Fruit fly (Drosophila melanogaster): ENCODE results near the gene Girdin.
A peak's percentile ranks its signal among the peaks of the same experiment; 100 is the strongest.

The Girdin gene

DNA sequence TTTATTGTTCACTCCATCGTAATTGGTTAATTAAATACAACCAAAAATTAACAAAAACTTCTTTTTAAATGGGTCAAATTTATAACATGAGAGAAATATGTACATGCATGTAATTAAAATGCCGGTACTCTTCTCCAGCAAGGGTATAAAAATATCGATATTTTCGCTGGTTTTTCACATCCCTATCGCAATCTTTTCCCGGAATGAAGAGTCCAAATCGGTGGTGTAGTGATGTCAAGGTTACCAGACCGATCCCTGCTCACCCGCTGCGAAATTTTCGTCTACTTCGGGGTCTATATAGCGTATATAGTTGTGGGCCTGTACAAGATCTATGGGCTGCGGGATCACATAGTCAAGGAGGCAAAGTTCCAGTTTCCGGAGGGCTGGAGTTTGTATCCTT, 16.8 kb upstream of the Girdin start, which contains the start of gene rasp:
Gene rasp, plus strand, starts transcription at position 213 of the 400 bp plus-strand sequence.
- TF ChIP-seq Rel (GFP tag; optimal IDR thresholded peaks at IDR 0.05) (no peak), Rel (tag; optimal IDR thresholded peaks at IDR 0.05) (peak; percentile 59), rgr (GFP tag; optimal IDR thresholded peaks at IDR 0.05) (no peak)

DNA sequence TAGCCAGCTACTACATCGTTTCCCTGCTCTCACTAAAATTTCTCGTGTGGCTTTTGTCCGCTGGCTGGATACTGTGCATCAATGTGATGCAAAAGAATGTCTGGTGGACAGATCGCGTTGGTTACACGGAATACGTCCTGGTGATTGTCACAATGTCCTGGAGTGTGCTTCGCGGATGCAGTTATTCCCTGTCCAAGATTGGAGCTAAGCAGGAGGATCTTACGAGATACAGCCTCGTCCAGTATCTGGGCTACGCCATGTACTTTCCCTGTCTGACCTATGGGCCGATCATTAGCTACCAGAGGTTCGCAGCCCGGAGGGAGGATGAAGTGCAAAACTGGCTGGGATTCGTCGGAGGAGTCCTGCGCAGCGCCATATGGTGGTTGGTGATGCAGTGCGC, 16.1 kb upstream of the Girdin start:
- TF ChIP-seq OdsH (GFP tag; optimal IDR thresholded peaks at IDR 0.05) (no peak), Hr83 (GFP tag; optimal IDR thresholded peaks at IDR 0.05; ENCODE audit: poor library complexity, severe bottlenecking) (no peak), HLH106 (tag; optimal IDR thresholded peaks at IDR 0.05) (no peak), dsf (GFP tag; optimal IDR thresholded peaks at IDR 0.05; ENCODE audit: borderline replicate concordance) (no peak), CrebA (GFP tag; optimal IDR thresholded peaks at IDR 0.05; ENCODE audit: borderline replicate concordance) (no peak), Mio (GFP tag; optimal IDR thresholded peaks at IDR 0.05) (no peak)

DNA sequence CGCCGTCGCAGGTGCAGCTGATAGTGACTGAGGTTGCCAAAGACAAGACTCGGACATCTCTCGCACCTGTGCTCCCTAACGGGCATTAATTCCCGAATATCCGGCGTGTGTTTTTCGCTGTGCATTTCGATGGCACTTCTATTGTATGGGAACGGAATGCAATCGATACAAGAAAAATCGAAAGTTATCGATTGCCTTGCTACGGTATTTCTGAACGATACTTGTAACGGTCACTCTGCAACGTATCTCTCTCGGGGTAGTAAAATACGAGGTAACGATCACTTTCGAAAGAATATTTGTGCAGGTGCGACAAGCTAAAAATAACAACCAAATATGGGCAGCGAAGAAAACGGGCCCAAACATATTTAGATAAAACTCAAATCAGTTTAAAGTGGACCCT, 13.8 kb upstream of the Girdin start, which contains the start of gene CG32280:
Gene CG32280, plus strand, starts transcription at position 231 of the 400 bp plus-strand sequence.
- TF ChIP-seq OdsH (GFP tag; optimal IDR thresholded peaks at IDR 0.05) (peak; percentile 6), woc (GFP tag; optimal IDR thresholded peaks at IDR 0.05) (peak; percentile 27), HLH106 (tag; optimal IDR thresholded peaks at IDR 0.05) (peak; percentile 7), Mio (GFP tag; optimal IDR thresholded peaks at IDR 0.05) (no peak), dl (GFP tag; optimal IDR thresholded peaks at IDR 0.05; ENCODE audit: insufficient read depth in 1 of 2, partially characterized antibody in 2 of 2) (no peak), rgr (GFP tag; optimal IDR thresholded peaks at IDR 0.05) (peak; percentile 23), fru (GFP tag; optimal IDR thresholded peaks at IDR 0.05) (no peak), Hr83 (GFP tag; optimal IDR thresholded peaks at IDR 0.05; ENCODE audit: poor library complexity, severe bottlenecking) (peak; percentile 17), Rel (GFP tag; optimal IDR thresholded peaks at IDR 0.05) (no peak), Rel (tag; optimal IDR thresholded peaks at IDR 0.05) (peak; percentile 53), h (GFP tag; optimal IDR thresholded peaks at IDR 0.05) (peak; percentile 66), foxo (GFP tag; optimal IDR thresholded peaks at IDR 0.05) (peak in 1 of 2 experiments; percentile 41), Sp1 (GFP tag; optimal IDR thresholded peaks at IDR 0.05) (peak; percentile 15)

DNA sequence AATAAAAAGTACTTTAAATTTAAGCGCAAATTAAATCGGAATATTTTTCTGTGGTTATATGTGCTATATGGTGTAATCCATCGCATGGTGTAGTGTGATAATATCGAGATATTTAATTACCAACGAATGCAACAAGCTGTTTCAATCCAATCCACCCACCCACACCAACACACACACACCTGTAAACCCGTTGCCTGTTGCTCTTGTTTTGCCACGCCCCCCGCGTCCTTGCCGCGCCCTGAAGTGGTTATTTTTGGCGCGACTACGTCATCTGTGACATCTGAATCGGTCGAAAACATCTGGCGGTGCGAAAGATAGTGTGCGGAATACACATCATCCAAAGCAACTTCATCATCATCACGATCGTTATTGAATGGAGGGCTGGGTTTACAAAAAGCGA, 13.3 kb upstream of the Girdin start:
- no peak for TF ChIP-seq Sp1 (GFP tag; optimal IDR thresholded peaks at IDR 0.05)
- TF ChIP-seq Dif (GFP tag; optimal IDR thresholded peaks at IDR 0.05; ENCODE audit: partially characterized antibody): peak; percentile 13

DNA sequence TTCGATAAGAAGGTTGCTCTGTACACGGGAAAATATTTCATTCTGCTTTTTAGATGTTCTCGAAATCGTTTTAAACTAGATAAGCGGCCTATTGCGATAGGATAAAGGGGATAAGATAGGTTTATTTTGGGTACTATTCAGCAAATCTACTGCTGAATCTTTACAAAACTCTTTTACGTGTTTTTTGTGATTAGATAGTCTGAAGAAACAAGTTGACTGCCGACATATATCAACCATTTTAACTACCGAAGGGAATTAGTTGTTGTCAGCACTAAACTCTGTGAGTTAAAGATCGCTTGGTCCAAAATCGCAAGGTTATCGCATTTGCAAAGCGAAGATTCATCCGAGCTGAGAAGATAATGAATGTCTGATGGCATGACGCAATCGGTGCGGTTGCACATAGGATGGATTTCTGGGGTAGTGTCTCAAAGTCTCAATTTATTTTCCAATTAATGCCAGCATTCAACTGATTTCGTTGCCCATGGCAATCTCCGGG, 12.5 kb upstream of the Girdin start, which contains the start of gene Asciz:
Gene Asciz, minus strand, starts transcription at position 51 of the 496 bp plus-strand sequence.
- TF ChIP-seq br (GFP tag; optimal IDR thresholded peaks at IDR 0.05) (no peak), sage (GFP tag; optimal IDR thresholded peaks at IDR 0.05) (no peak), usp (GFP tag; optimal IDR thresholded peaks at IDR 0.05) (no peak), GATAd (GFP tag; optimal IDR thresholded peaks at IDR 0.05) (no peak), CrebA (GFP tag; optimal IDR thresholded peaks at IDR 0.05; ENCODE audit: borderline replicate concordance) (no peak), CG32264 (GFP tag; optimal IDR thresholded peaks at IDR 0.05) (no peak), Jra (GFP tag; optimal IDR thresholded peaks at IDR 0.05) (no peak), OdsH (GFP tag; optimal IDR thresholded peaks at IDR 0.05) (no peak), jim (GFP tag; optimal IDR thresholded peaks at IDR 0.05) (no peak), Dfd (GFP tag; optimal IDR thresholded peaks at IDR 0.05) (no peak), Hnf4 (GFP tag; optimal IDR thresholded peaks at IDR 0.05) (no peak), Sp1 (GFP tag; optimal IDR thresholded peaks at IDR 0.05) (no peak), Rel (GFP tag; optimal IDR thresholded peaks at IDR 0.05) (no peak), Rel (tag; optimal IDR thresholded peaks at IDR 0.05) (no peak), tai (GFP tag; optimal IDR thresholded peaks at IDR 0.05) (no peak), N (GFP tag; optimal IDR thresholded peaks at IDR 0.05) (no peak), h (GFP tag; optimal IDR thresholded peaks at IDR 0.05) (no peak), dmrt93B (GFP tag; optimal IDR thresholded peaks at IDR 0.05) (no peak), rgr (GFP tag; optimal IDR thresholded peaks at IDR 0.05) (no peak)

DNA sequence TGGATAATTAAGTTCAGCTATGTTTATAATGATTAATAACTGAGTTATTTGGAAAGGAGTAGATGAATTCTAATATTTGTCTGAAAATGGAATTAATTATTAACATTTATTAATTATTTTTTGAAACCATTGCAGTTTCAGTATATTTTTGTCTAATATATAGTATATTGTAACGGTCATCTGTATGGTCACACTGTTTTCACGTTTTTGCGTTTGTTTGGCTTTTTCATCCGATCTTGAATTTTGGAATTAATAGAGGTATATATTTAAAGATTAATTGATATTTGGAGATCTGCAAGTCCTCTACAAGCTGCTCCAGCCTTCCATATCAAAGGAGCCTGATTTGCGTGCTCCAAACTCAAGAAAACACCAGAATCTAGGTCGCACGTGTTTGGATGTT, 9.6 kb upstream of the Girdin start, which contains the start of the genes CG32278 and CG32281:
Gene CG32278, plus strand, starts transcription at position 180 of the 400 bp plus-strand sequence.
Gene CG32281, plus strand, starts transcription at position 269 of the 400 bp plus-strand sequence.
- TF ChIP-seq Dfd (GFP tag; optimal IDR thresholded peaks at IDR 0.05) (no peak), N (GFP tag; optimal IDR thresholded peaks at IDR 0.05) (no peak), CG9705 (GFP tag; optimal IDR thresholded peaks at IDR 0.05) (no peak), dl (GFP tag; optimal IDR thresholded peaks at IDR 0.05; ENCODE audit: insufficient read depth in 1 of 2, partially characterized antibody in 2 of 2) (no peak), Jra (GFP tag; optimal IDR thresholded peaks at IDR 0.05) (no peak), rgr (GFP tag; optimal IDR thresholded peaks at IDR 0.05) (no peak), ey (GFP tag; optimal IDR thresholded peaks at IDR 0.05) (no peak), fru (GFP tag; optimal IDR thresholded peaks at IDR 0.05) (no peak), HLH106 (tag; optimal IDR thresholded peaks at IDR 0.05) (no peak), Rel (GFP tag; optimal IDR thresholded peaks at IDR 0.05) (no peak), Rel (tag; optimal IDR thresholded peaks at IDR 0.05) (no peak), tai (GFP tag; optimal IDR thresholded peaks at IDR 0.05) (no peak), GATAd (GFP tag; optimal IDR thresholded peaks at IDR 0.05) (no peak), sv (GFP tag; optimal IDR thresholded peaks at IDR 0.05) (no peak), woc (GFP tag; optimal IDR thresholded peaks at IDR 0.05) (no peak)
